Worm (Caenorhabditis elegans): ENCODE measurements around the gene mtrr-1.

mtrr-1 gene

DNA sequence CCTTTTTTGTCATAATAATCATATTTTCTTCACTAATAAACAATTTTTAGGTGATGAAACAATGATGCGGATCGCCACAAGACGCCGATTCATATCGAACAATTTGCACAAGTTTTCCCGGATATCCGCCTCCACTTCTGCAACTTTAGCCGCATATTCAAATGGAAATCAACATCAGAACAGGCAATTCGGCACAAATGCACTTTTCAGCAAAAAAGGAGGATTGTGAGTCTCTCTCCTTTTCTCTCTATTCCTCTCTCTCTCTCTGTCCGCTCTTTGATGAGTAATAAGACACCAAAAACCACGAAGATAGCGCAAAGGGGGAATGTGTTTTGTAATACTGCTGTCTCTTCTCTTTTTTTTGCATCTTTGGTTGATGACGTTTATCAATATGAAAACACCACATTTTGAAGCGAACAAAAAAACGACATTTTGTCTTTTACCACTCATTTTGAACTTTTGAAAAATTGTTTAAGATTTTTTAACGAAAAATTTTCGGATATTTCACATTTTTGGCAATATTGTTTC, 39.1 kb downstream of the mtrr-1 start, which contains the start of gene eat-3:
TSS of gene eat-3 (plus strand) at position 51 of the 528 bp plus-strand sequence.
- TF ChIP-seq ztf-23 (GFP tag; IDR thresholded peaks at IDR 0.05) (peak; percentile 65), T22C8.4 (GFP tag; IDR thresholded peaks at IDR 0.05) (no peak)

DNA sequence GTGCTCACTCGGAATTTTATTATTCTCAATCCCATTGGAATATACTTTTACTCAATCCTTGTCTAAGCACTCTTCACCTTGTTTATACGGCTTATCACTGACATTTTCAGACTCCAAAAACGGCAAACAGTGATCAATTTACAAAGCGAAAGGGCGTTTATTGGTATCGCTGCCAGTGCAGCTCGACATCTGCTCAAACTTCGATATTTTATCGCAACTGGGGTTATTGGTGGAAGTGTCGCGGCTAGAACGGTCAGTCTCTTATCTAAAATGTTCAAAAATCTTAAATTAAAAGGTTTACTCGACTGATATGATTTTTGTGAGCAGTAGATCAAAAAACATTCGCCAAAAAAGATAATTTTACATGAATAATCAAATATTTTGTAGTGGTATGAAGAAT, 39.8 kb downstream of the mtrr-1 start:
- TF ChIP-seq T22C8.4 (GFP tag; IDR thresholded peaks at IDR 0.05): no peak
- TF ChIP-seq med-1 (GFP tag; optimal IDR thresholded peaks at IDR 0.05; ENCODE audit: insufficient read depth): no peak

DNA sequence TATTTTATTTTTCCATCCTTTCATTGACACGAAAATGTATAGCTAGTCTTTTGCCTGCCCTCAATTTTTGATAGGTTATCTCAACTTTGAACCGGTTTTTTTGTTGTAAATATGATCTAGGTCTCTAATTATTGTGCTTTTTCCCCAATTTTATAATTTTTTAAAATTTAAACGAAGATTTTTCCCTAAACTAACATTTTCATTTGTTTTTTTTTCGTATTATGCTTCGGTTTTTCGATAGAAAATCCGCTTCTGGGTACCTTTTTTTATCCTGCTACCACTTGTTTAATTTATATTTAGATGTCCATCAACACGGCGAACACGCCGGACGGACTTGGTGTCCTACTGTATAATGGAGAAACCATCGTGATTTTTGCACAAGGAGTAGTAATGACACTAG, 43.7 kb downstream of the mtrr-1 start, which contains the start of gene wbp-2:
TSS of gene wbp-2 (plus strand) at position 301 of the 400 bp plus-strand sequence.
- no peak for TF ChIP-seq ztf-29 (GFP tag; IDR thresholded peaks at IDR 0.05)
- TF ChIP-seq T22C8.4 (GFP tag; IDR thresholded peaks at IDR 0.05): no peak
- no peak for TF ChIP-seq flt-1 (GFP tag; IDR thresholded peaks at IDR 0.05)
- TF ChIP-seq ztf-23 (GFP tag; IDR thresholded peaks at IDR 0.05): no peak
- no peak for TF ChIP-seq med-1 (GFP tag; optimal IDR thresholded peaks at IDR 0.05; ENCODE audit: insufficient read depth)
- TF ChIP-seq cog-1 (tag; optimal IDR thresholded peaks at IDR 0.05): no peak
- TF ChIP-seq tab-1 (GFP tag; IDR thresholded peaks at IDR 0.05): no peak
- no peak for TF ChIP-seq klf-2 (GFP tag; conservative IDR thresholded peaks at IDR 0.05)
- TF ChIP-seq ref-1 (GFP tag; conservative IDR thresholded peaks at IDR 0.05): no peak

DNA sequence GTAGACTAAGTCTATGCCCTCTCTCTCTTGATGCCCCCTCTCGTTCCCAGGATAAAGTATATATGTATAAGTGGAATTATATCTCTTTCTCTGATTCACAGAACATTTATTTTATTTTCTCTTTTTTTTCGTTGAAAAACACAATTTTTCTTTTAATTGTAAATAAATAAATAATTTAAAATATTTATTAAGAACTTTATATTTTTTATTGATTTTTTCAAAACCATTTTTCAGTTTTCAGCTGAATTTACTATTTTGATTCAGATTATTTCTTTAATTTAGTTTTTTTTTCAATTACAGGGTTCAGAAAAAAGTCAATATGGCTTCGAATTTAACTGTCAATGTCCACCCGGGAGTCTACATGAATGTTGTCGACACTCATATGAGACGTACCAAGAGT, 45.6 kb downstream of the mtrr-1 start, which contains the start of gene eif-3.F:
TSS of gene eif-3.F (plus strand) at position 301 of the 400 bp plus-strand sequence.
- TF ChIP-seq ref-1 (GFP tag; conservative IDR thresholded peaks at IDR 0.05) (no peak), ztf-29 (GFP tag; IDR thresholded peaks at IDR 0.05) (no peak), ztf-23 (GFP tag; IDR thresholded peaks at IDR 0.05) (no peak), med-1 (GFP tag; optimal IDR thresholded peaks at IDR 0.05; ENCODE audit: insufficient read depth) (no peak), cog-1 (tag; optimal IDR thresholded peaks at IDR 0.05) (no peak), T22C8.4 (GFP tag; IDR thresholded peaks at IDR 0.05) (no peak)

DNA sequence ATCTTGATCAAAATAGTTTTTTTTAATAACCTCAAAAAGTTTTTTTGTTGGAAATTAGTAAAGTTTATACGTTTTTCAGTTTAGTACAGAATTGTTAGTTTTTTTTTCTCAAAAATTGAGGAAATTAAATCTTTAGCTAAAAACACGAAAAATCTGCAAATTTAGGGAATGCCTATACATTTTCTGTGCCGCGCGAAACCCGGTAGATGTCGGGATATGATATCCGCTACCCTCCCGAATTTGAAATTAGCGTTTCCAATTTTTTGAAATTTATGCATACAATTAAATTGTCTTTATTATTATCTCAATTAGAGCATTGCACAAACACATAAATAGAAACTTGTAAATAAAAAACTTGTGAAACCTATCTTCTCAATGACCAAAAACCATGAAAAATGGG, 47.3 kb downstream of the mtrr-1 start:
- no peak for TF ChIP-seq cog-1 (tag; optimal IDR thresholded peaks at IDR 0.05)
- no peak for TF ChIP-seq ztf-23 (GFP tag; IDR thresholded peaks at IDR 0.05)
- no peak for TF ChIP-seq tab-1 (GFP tag; IDR thresholded peaks at IDR 0.05)
- TF ChIP-seq ref-1 (GFP tag; conservative IDR thresholded peaks at IDR 0.05): no peak
- no peak for TF ChIP-seq flt-1 (GFP tag; IDR thresholded peaks at IDR 0.05)
- no peak for TF ChIP-seq klf-2 (GFP tag; conservative IDR thresholded peaks at IDR 0.05)
- no peak for TF ChIP-seq ztf-29 (GFP tag; IDR thresholded peaks at IDR 0.05)

DNA sequence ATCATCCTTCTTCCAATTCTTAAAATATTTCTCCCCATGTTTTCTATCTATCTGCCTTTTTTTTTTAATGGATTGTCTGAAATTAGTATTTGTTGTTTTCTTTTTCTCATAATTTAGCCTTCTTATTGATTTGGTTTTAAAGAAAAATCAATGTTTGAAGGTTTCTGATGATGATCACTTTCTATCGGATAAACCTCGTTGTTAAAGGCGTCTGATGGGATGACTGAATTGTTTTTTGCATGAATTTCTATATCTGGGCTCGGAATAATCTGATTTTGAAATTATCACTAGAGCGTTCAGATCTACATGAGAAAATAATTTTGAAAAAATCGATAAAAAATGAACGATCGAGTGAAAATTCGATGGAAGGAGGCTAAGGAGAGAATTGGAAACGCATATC, 47.9 kb downstream of the mtrr-1 start, which contains the start of gene scp-1:
TSS of gene scp-1 (plus strand) at position 301 of the 400 bp plus-strand sequence.
- TF ChIP-seq flt-1 (GFP tag; IDR thresholded peaks at IDR 0.05) (no peak), T22C8.4 (GFP tag; IDR thresholded peaks at IDR 0.05) (no peak), cog-1 (tag; optimal IDR thresholded peaks at IDR 0.05) (no peak), tab-1 (GFP tag; IDR thresholded peaks at IDR 0.05) (no peak), ref-1 (GFP tag; conservative IDR thresholded peaks at IDR 0.05) (no peak), ztf-23 (GFP tag; IDR thresholded peaks at IDR 0.05) (no peak), ztf-29 (GFP tag; IDR thresholded peaks at IDR 0.05) (no peak), klf-2 (GFP tag; conservative IDR thresholded peaks at IDR 0.05) (no peak), med-1 (GFP tag; optimal IDR thresholded peaks at IDR 0.05; ENCODE audit: insufficient read depth) (no peak)

DNA sequence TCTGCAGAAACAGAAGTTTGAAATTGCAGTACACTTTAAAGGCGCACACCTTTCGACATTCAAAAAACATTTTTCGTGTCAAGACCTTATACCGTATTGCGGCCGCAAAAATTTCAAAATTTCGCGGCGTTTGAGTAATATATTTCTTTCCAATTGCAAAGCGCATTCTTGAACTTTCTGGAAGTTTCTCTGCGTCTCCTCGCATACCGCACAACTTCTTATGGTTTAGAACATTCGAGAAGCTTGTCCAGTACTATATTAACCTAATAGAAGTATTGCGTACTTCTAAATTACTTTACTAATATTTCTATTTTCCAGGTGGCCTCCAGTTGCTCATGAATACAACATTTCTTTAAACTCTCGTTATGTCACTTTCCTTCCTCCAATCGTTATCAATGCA, 50.9 kb downstream of the mtrr-1 start:
- no peak for TF ChIP-seq ref-1 (GFP tag; conservative IDR thresholded peaks at IDR 0.05)
